Fruit fly (Drosophila melanogaster) whole organism, embryonic: ENCODE results near the gene TotX.

ENCODE experiments used
- Atf-2 ChIP-seq: fragments of 200-800 bp; sonication (Bioruptor generic); optimal IDR thresholded peaks from 2 replicates; lab custom pipeline; 2016; ENCODE audit warnings: missing biosample characterization, missing genetic modification characterization
- Awh ChIP-seq: fragments of 200-800 bp; sonication (Bioruptor generic); IDR thresholded peaks from 2 replicates; pipeline ENCODE4, ENCODE4 v1.3.6; 2022; ENCODE audit warnings: missing biosample characterization, missing genetic modification characterization
- B-H2 ChIP-seq: fragments of 200-800 bp; sonication (Bioruptor generic); optimal IDR thresholded peaks from 2 replicates; lab custom pipeline; 2018; ENCODE audit warnings: missing biosample characterization, mild to moderate bottlenecking, missing genetic modification characterization
- Bteb2 ChIP-seq: fragments of 200-800 bp; sonication (Bioruptor generic); optimal IDR thresholded peaks from 2 replicates; lab custom pipeline; 2016; ENCODE audit warnings: missing biosample characterization, missing genetic modification characterization
- CG1024 ChIP-seq: fragments of 200-800 bp; sonication (Bioruptor generic); IDR thresholded peaks from 2 replicates; pipeline ENCODE4 v1.3.6; 2022; ENCODE audit warnings: missing biosample characterization, missing genetic modification characterization
- CG1603 ChIP-seq: fragments of 200-800 bp; sonication (Bioruptor generic); optimal IDR thresholded peaks from 2 replicates; lab custom pipeline; 2019; ENCODE audit warnings: missing biosample characterization, mild to moderate bottlenecking, missing genetic modification characterization, moderate library complexity
- CG17186 ChIP-seq: fragments of 200-800 bp; sonication (Bioruptor generic); optimal IDR thresholded peaks from 3 replicates; lab custom pipeline; 2017; ENCODE audit warnings: missing biosample characterization, missing genetic modification reagents, missing genetic modification characterization
- CG17361 ChIP-seq: fragments of 200-800 bp; sonication (Bioruptor generic); IDR thresholded peaks from 3 replicates; pipeline ENCODE4 v1.3.6; 2022; ENCODE audit warnings: missing biosample characterization, missing genetic modification characterization
- CG17568 ChIP-seq: fragments of 200-800 bp; sonication (Bioruptor generic); optimal IDR thresholded peaks from 2 replicates; lab custom pipeline; 2018; ENCODE audit warnings: missing biosample characterization, mild to moderate bottlenecking, missing genetic modification characterization, moderate library complexity
- CG17802 ChIP-seq: fragments of 200-800 bp; sonication (Bioruptor generic); optimal IDR thresholded peaks from 2 replicates; lab custom pipeline; 2018; ENCODE audit warnings: missing biosample characterization, mild to moderate bottlenecking, missing genetic modification characterization, moderate library complexity
- CG2116 ChIP-seq: fragments of 200-800 bp; sonication (Bioruptor generic); optimal IDR thresholded peaks from 3 replicates; lab custom pipeline; 2018; ENCODE audit warnings: missing biosample characterization, mild to moderate bottlenecking, missing genetic modification characterization
- CG3065 ChIP-seq: fragments of 200-800 bp; sonication (Bioruptor generic); optimal IDR thresholded peaks from 2 replicates; lab custom pipeline; 2016; ENCODE audit warnings: missing biosample characterization, missing genetic modification characterization
- CG31441 ChIP-seq: fragments of 200-800 bp; sonication (Bioruptor generic); IDR thresholded peaks from 2 replicates; pipeline ENCODE4 v1.3.6; 2022; ENCODE audit warnings: missing biosample characterization, missing genetic modification characterization
- CG33557 ChIP-seq: fragments of 200-800 bp; sonication (Bioruptor generic); optimal IDR thresholded peaks from 2 replicates; lab custom pipeline; 2019; ENCODE audit warnings: missing biosample characterization, mild to moderate bottlenecking, missing genetic modification characterization, moderate library complexity
- CG7786 ChIP-seq: fragments of 200-800 bp; sonication (Bioruptor generic); optimal IDR thresholded peaks from 2 replicates; lab custom pipeline; 2016; ENCODE audit warnings: missing biosample characterization, missing genetic modification characterization
- CG7839 ChIP-seq: fragments of 200-800 bp; sonication (Bioruptor generic); optimal IDR thresholded peaks from 3 replicates; lab custom pipeline; 2018; ENCODE audit warnings: missing biosample characterization, mild to moderate bottlenecking, missing genetic modification characterization, moderate library complexity
- Chrac-16 ChIP-seq: fragments of 200-800 bp; sonication (Bioruptor generic); optimal IDR thresholded peaks from 3 replicates; lab custom pipeline; 2016; ENCODE audit warnings: missing biosample characterization, missing genetic modification characterization
- D ChIP-seq, 2 experiments: fragments of 200-800 bp in 1 of 2; fragments of >200 bp in 1 of 2; sonication (Bioruptor generic) in 1 of 2; optimal IDR thresholded peaks; 2 replicates in 1 of 2; 3 replicates in 1 of 2; lab custom pipeline; 2017; ENCODE audit warnings: mild to moderate bottlenecking in 1 of 2, missing biosample characterization in 1 of 2, missing genetic modification characterization in 1 of 2, missing genetic modification reagents in 1 of 2
- Deaf1 ChIP-seq: fragments of 200-800 bp; optimal IDR thresholded peaks from 3 replicates; lab custom pipeline; 2019; ENCODE audit warnings: missing biosample characterization, mild to moderate bottlenecking, missing genetic modification characterization, moderate library complexity
- Dp ChIP-seq: fragments of 200-800 bp; sonication (Bioruptor generic); optimal IDR thresholded peaks from 2 replicates; lab custom pipeline; 2018; ENCODE audit warnings: missing biosample characterization, mild to moderate bottlenecking, missing genetic modification characterization, moderate library complexity
- H2.0 ChIP-seq: fragments of 200-800 bp; sonication (Bioruptor generic); IDR thresholded peaks from 2 replicates; pipeline ENCODE4 v1.3.6; 2022; ENCODE audit warnings: missing biosample characterization, missing genetic modification characterization
- HLH4C ChIP-seq: fragments of 200-800 bp; sonication (Bioruptor generic); IDR thresholded peaks from 3 replicates; pipeline ENCODE4 v1.3.6; 2022; ENCODE audit warnings: missing biosample characterization, missing genetic modification characterization; ENCODE audit not compliant: partially characterized antibody
- HLHmδ ChIP-seq: fragments of 200-800 bp; sonication (Bioruptor generic); optimal IDR thresholded peaks from 2 replicates; lab custom pipeline; 2018; ENCODE audit warnings: missing biosample characterization, mild to moderate bottlenecking, missing genetic modification characterization, moderate library complexity
- MBD-R2 ChIP-seq: fragments of 200-800 bp; sonication (Bioruptor generic); IDR thresholded peaks from 2 replicates; pipeline ENCODE4 v1.3.6; 2022; ENCODE audit warnings: missing biosample characterization, missing genetic modification characterization
- Max ChIP-seq: fragments of 200-800 bp; sonication (Bioruptor generic); optimal IDR thresholded peaks from 2 replicates; lab custom pipeline; 2016; ENCODE audit warnings: missing biosample characterization, mild to moderate bottlenecking, missing genetic modification characterization
- NK7.1 ChIP-seq: fragments of 200-800 bp; sonication (Bioruptor generic); optimal IDR thresholded peaks from 3 replicates; lab custom pipeline; 2016; ENCODE audit warnings: missing biosample characterization, missing genetic modification characterization
- Pdp1 ChIP-seq, 2 experiments: fragments of 200-800 bp; sonication (Bioruptor generic); optimal IDR thresholded peaks; 3 replicates each; lab custom pipeline; 2016; ENCODE audit warnings: missing biosample characterization in 2 of 2, missing genetic modification characterization in 2 of 2, mild to moderate bottlenecking in 1 of 2, moderate library complexity in 1 of 2
- Side ChIP-seq: fragments of 200-800 bp; sonication (Bioruptor generic); optimal IDR thresholded peaks from 2 replicates; lab custom pipeline; 2016; ENCODE audit warnings: missing biosample characterization, missing genetic modification characterization
- abd-A ChIP-seq: fragments of 200-800 bp; sonication (Bioruptor generic); optimal IDR thresholded peaks from 3 replicates; lab custom pipeline; 2019; ENCODE audit warnings: missing biosample characterization, mild to moderate bottlenecking, missing genetic modification characterization, moderate library complexity
- ap ChIP-seq: fragments of 200-800 bp; sonication (Bioruptor generic); IDR thresholded peaks from 2 replicates; pipeline ENCODE4 v1.3.6; 2022; ENCODE audit warnings: missing biosample characterization, missing genetic modification characterization
- ara ChIP-seq: fragments of 200-800 bp; sonication (Bioruptor generic); IDR thresholded peaks from 2 replicates; pipeline ENCODE4 v1.3.6; 2022; ENCODE audit warnings: missing biosample characterization, missing genetic modification characterization
- da ChIP-seq: fragments of 200-800 bp; sonication (Bioruptor generic); optimal IDR thresholded peaks from 2 replicates; lab custom pipeline; 2016; ENCODE audit warnings: missing biosample characterization, missing genetic modification characterization
- dmrt99B ChIP-seq: fragments of 200-800 bp; sonication (Bioruptor generic); optimal IDR thresholded peaks from 2 replicates; lab custom pipeline; 2018; ENCODE audit warnings: missing biosample characterization, mild to moderate bottlenecking, missing genetic modification characterization, moderate library complexity
- esg ChIP-seq: fragments of 200-800 bp; sonication (Bioruptor generic); conservative IDR thresholded peaks from 2 replicates; pipeline ENCODE4 v1.3.6; 2022; ENCODE audit warnings: missing biosample characterization, missing genetic modification characterization
- eve ChIP-seq, 2 experiments: fragments of >200 bp; optimal IDR thresholded peaks; 2 replicates each; lab custom pipeline; 2017; ENCODE audit warnings: missing biosample characterization in 2 of 2, missing genetic modification characterization in 2 of 2
- exex ChIP-seq: fragments of 200-800 bp; sonication (Bioruptor generic); optimal IDR thresholded peaks from 4 replicates; lab custom pipeline; 2018; ENCODE audit warnings: missing biosample characterization, mild to moderate bottlenecking, missing genetic modification characterization, moderate library complexity
- gcm ChIP-seq: fragments of 200-800 bp; sonication (Bioruptor generic); optimal IDR thresholded peaks from 2 replicates; lab custom pipeline; 2019; ENCODE audit warnings: missing biosample characterization, mild to moderate bottlenecking, missing genetic modification characterization, moderate library complexity
- gfzf ChIP-seq: fragments of 200-800 bp; sonication (Bioruptor generic); optimal IDR thresholded peaks from 2 replicates; lab custom pipeline; 2016; ENCODE audit warnings: missing biosample characterization, mild to moderate bottlenecking, missing genetic modification characterization, moderate library complexity
- hbn ChIP-seq: fragments of 200-800 bp; sonication (Bioruptor generic); IDR thresholded peaks from 2 replicates; pipeline ENCODE4 v1.3.6; 2022; ENCODE audit warnings: missing biosample characterization, missing genetic modification characterization; ENCODE audit not compliant: partially characterized antibody
- hkb ChIP-seq, 2 experiments: fragments of 200-800 bp in 1 of 2; fragments of >200 bp in 1 of 2; sonication (Bioruptor generic) in 1 of 2; IDR thresholded peaks in 1 of 2; optimal IDR thresholded peaks in 1 of 2; 2 replicates each; pipeline versions ENCODE4 v1.3.6 to Lab custom; 2017 to 2022; ENCODE audit warnings: missing biosample characterization in 1 of 2, missing genetic modification characterization in 1 of 2
- knrl ChIP-seq: fragments of 200-800 bp; sonication (Bioruptor generic); IDR thresholded peaks from 3 replicates; pipeline ENCODE4 v1.3.6; 2022; ENCODE audit warnings: missing biosample characterization, missing genetic modification characterization; ENCODE audit not compliant: partially characterized antibody
- lbe ChIP-seq: fragments of 200-800 bp; sonication (Bioruptor generic); optimal IDR thresholded peaks from 2 replicates; lab custom pipeline; 2016; ENCODE audit warnings: missing biosample characterization, mild to moderate bottlenecking, missing genetic modification characterization
- nom ChIP-seq: fragments of 200-800 bp; sonication (Bioruptor generic); optimal IDR thresholded peaks from 2 replicates; lab custom pipeline; 2017; ENCODE audit warnings: missing biosample characterization, missing genetic modification characterization, mild to moderate bottlenecking, moderate library complexity, missing genetic modification reagents
- row ChIP-seq: fragments of 200-800 bp; sonication (Bioruptor generic); IDR thresholded peaks from 3 replicates; pipeline ENCODE4 v1.3.6; 2022; ENCODE audit warnings: missing biosample characterization, missing genetic modification characterization
- salm ChIP-seq: fragments of 200-800 bp; sonication (Bioruptor generic); optimal IDR thresholded peaks from 2 replicates; lab custom pipeline; 2018; ENCODE audit warnings: missing biosample characterization, mild to moderate bottlenecking, missing genetic modification characterization
- sd ChIP-seq: fragments of 200-800 bp; sonication (Bioruptor generic); optimal IDR thresholded peaks from 3 replicates; lab custom pipeline; 2018; ENCODE audit warnings: missing biosample characterization, mild to moderate bottlenecking, missing genetic modification characterization, moderate library complexity
- sens-2 ChIP-seq: fragments of 200-800 bp; sonication (Bioruptor generic); IDR thresholded peaks from 2 replicates; pipeline ENCODE4 v1.3.6; 2022; ENCODE audit warnings: missing biosample characterization, missing genetic modification characterization
- so ChIP-seq: fragments of 200-800 bp; sonication (Bioruptor generic); IDR thresholded peaks from 3 replicates; pipeline ENCODE4 v1.3.6; 2022; ENCODE audit warnings: missing biosample characterization, missing genetic modification characterization
- sug ChIP-seq: fragments of 200-800 bp; optimal IDR thresholded peaks from 2 replicates; lab custom pipeline; 2019; ENCODE audit warnings: missing biosample characterization, mild to moderate bottlenecking, missing genetic modification characterization, moderate library complexity

TotX gene

dm6 chr3R:20914103-20914502 is 8.8 kb upstream of the TotX start, which contains the start of gene hdly (continued):
- TF ChIP-seq esg (GFP tag; lab: Robert Waterston, UW), result no peak
- no peak for TF ChIP-seq hbn
- TF ChIP-seq CG17186 (GFP tag; lab: Kevin White, UChicago), result no peak
- no peak for TF ChIP-seq ara (GFP tag; lab: Robert Waterston, UW)
- no peak for TF ChIP-seq gfzf (GFP tag; lab: Kevin White, UChicago)
- peak; percentile 62 for TF ChIP-seq abd-A (tag; lab: Kevin White, UChicago)
- TF ChIP-seq exex (tag; lab: Kevin White, UChicago), result no peak
- TF ChIP-seq CG17361 (GFP tag; lab: Robert Waterston, UW), result no peak
- TF ChIP-seq sens-2 (GFP tag; lab: Robert Waterston, UW), result 0 out of 2 replicates have a peak, but pooled peaks have one; percentile 12
- TF ChIP-seq Chrac-16 (GFP tag; lab: Kevin White, UChicago), result no peak
- no peak for TF ChIP-seq Dp (GFP tag; lab: Kevin White, UChicago)
- no peak for TF ChIP-seq Max
- no peak for TF ChIP-seq row
- TF ChIP-seq so (GFP tag; lab: Robert Waterston, UW), result peak; percentile 55; the same call in 1 of the 3 replicates
- peak; percentile 100 for TF ChIP-seq nom (GFP tag; lab: Kevin White, UChicago)
- TF ChIP-seq gcm (GFP tag; lab: Kevin White, UChicago), result no peak
- no peak for TF ChIP-seq sug
- TF ChIP-seq CG2116 (GFP tag; lab: Kevin White, UChicago), result no peak
- peak; percentile 20 for TF ChIP-seq NK7.1 (GFP tag; lab: Kevin White, UChicago)
- TF ChIP-seq CG1603 (tag; lab: Kevin White, UChicago), result no peak
- TF ChIP-seq Awh (GFP tag; lab: Robert Waterston, UW), result 0 out of 2 replicates have a peak, but pooled peaks have one; percentile 35
- no peak for TF ChIP-seq salm (tag; lab: Kevin White, UChicago)
- TF ChIP-seq Deaf1, result peak; percentile 42
- no peak for TF ChIP-seq CG7839 (tag; lab: Kevin White, UChicago)
- no peak for TF ChIP-seq CG31441 (GFP tag; lab: Robert Waterston, UW)
- no peak for TF ChIP-seq CG17802
- no peak for TF ChIP-seq knrl (GFP tag; lab: Robert Waterston, UW)
- TF ChIP-seq da (GFP tag; lab: Kevin White, UChicago), result no peak
- no peak for TF ChIP-seq HLHmδ (GFP tag; lab: Kevin White, UChicago)
- TF ChIP-seq CG1024, result no peak
- peak; percentile 12 for TF ChIP-seq dmrt99B (tag; lab: Kevin White, UChicago)
- TF ChIP-seq Bteb2 (GFP tag; lab: Kevin White, UChicago), result no peak
- peak; percentile 45 for TF ChIP-seq CG17568 (GFP tag; lab: Kevin White, UChicago)
- TF ChIP-seq hkb (optimal IDR thresholded peaks at IDR 0.05; lab: Kevin White, UChicago), result no peak
- TF ChIP-seq hkb (GFP tag; IDR thresholded peaks at IDR 0.05; lab: Robert Waterston, UW), result 0 out of 2 replicates have a peak, but pooled peaks have one; percentile 38
- no peak for TF ChIP-seq HLH4C (GFP tag; lab: Robert Waterston, UW)
- no peak for TF ChIP-seq H2.0 (GFP tag; lab: Robert Waterston, UW)
- TF ChIP-seq D (optimal IDR thresholded peaks at IDR 0.05; lab: Kevin White, UChicago), result no peak
- no peak for TF ChIP-seq D (GFP tag; optimal IDR thresholded peaks at IDR 0.05; lab: Kevin White, UChicago)
- TF ChIP-seq B-H2 (GFP tag; lab: Kevin White, UChicago), result peak; percentile 67
- TF ChIP-seq Side (GFP tag; lab: Kevin White, UChicago), result no peak
- no peak for TF ChIP-seq Atf-2
- no peak for TF ChIP-seq Pdp1 (GFP tag; optimal IDR thresholded peaks at IDR 0.05; lab: Kevin White, UChicago)
- no peak for TF ChIP-seq ap (GFP tag; lab: Robert Waterston, UW)
- TF ChIP-seq eve (GFP tag; optimal IDR thresholded peaks at IDR 0.05; lab: Kevin White, UChicago), result peak in 1 of 2 experiments; percentile 44
- no peak for TF ChIP-seq CG33557 (GFP tag; lab: Kevin White, UChicago)
- peak; percentile 47 for TF ChIP-seq sd
- no peak; the same call in 1 of the 2 replicates for TF ChIP-seq MBD-R2 (GFP tag; lab: Robert Waterston, UW)
- TF ChIP-seq CG7786, result no peak
- TF ChIP-seq lbe (GFP tag; lab: Kevin White, UChicago), result peak; percentile 92
- TF ChIP-seq CG3065 (GFP tag; lab: Kevin White, UChicago), result no peak
